Worm (Caenorhabditis elegans): ENCODE data around the gene lec-9.

lec-9 gene

ce11 chrX:17630888-17631287 lies 30.6 kb downstream of the lec-9 start (continued):
- no peak for TF ChIP-seq lin-39 (tag; optimal IDR thresholded peaks at IDR 0.05)
- no peak for TF ChIP-seq rbr-2 (tag; optimal IDR thresholded peaks at IDR 0.05)
- no peak for TF ChIP-seq duxl-1 (tag; optimal IDR thresholded peaks at IDR 0.05; ENCODE audit: poor library complexity)
- TF ChIP-seq T26A8.4 (GFP tag; IDR thresholded peaks at IDR 0.05) = peak; percentile 55; the same call in 1 of the 2 replicates
- no peak for TF ChIP-seq F37D6.2 (tag; optimal IDR thresholded peaks at IDR 0.05)
- TF ChIP-seq ceh-82 (tag; optimal IDR thresholded peaks at IDR 0.05) = no peak
- peak; percentile 24; the same call in 1 of the 2 replicates for TF ChIP-seq madf-9 (GFP tag; conservative IDR thresholded peaks at IDR 0.05)
- peak; percentile 43; the same call in 1 of the 2 replicates for TF ChIP-seq Y75B8A.6 (GFP tag; IDR thresholded peaks at IDR 0.05)
- TF ChIP-seq Y48G9A.11 (GFP tag; IDR thresholded peaks at IDR 0.05) = no peak
- no peak for TF ChIP-seq zip-11 (GFP tag; IDR thresholded peaks at IDR 0.05)
- no peak for TF ChIP-seq snpc-1.2 (GFP tag; IDR thresholded peaks at IDR 0.05)
- no peak for TF ChIP-seq tag-97 (GFP tag; IDR thresholded peaks at IDR 0.05)
- TF ChIP-seq F44E2.7 (GFP tag; IDR thresholded peaks at IDR 0.05) = no peak
- no peak for TF ChIP-seq daf-12 (tag; optimal IDR thresholded peaks at IDR 0.05)
- 0 out of 2 replicates have a peak, but pooled peaks have one; percentile 34 for TF ChIP-seq lin-1 (GFP tag; IDR thresholded peaks at IDR 0.05)
- TF ChIP-seq hif-1 (tag; optimal IDR thresholded peaks at IDR 0.05) = peak; percentile 96 to 100
- TF ChIP-seq unc-130 (GFP tag; optimal IDR thresholded peaks at IDR 0.05) = no peak
- TF ChIP-seq dpl-1 (GFP tag; optimal IDR thresholded peaks at IDR 0.05) = peak; percentile 0
- no peak for TF ChIP-seq fkh-10 (GFP tag; optimal IDR thresholded peaks at IDR 0.05)
- TF ChIP-seq nhr-77 (tag; optimal IDR thresholded peaks at IDR 0.05) = peak; percentile 34
- peak; percentile 73 for TF ChIP-seq mep-1 (tag; optimal IDR thresholded peaks at IDR 0.05)
- no peak for TF ChIP-seq cey-2 (tag; optimal IDR thresholded peaks at IDR 0.05; ENCODE audit: borderline replicate concordance, insufficient read depth)
- TF ChIP-seq lin-15B (tag; optimal IDR thresholded peaks at IDR 0.05) = no peak
- TF ChIP-seq Y105C5A.15 (GFP tag; IDR thresholded peaks at IDR 0.05) = 0 out of 2 replicates have a peak, but pooled peaks have one; percentile 31
- no peak for TF ChIP-seq ceh-62 (tag; optimal IDR thresholded peaks at IDR 0.05)
- peak in 1 of 2 experiments; percentile 87 for TF ChIP-seq mdl-1 (tag; optimal IDR thresholded peaks at IDR 0.05)
- TF ChIP-seq F49E8.2 (tag; optimal IDR thresholded peaks at IDR 0.05; ENCODE audit: borderline replicate concordance) = no peak
- TF ChIP-seq ama-1 (optimal IDR thresholded peaks at IDR 0.05) = no peak
- TF ChIP-seq Y5F2A.4 (GFP tag; optimal IDR thresholded peaks at IDR 0.05) = no peak
- no peak for TF ChIP-seq nhr-25 (tag; optimal IDR thresholded peaks at IDR 0.05; ENCODE audit: borderline replicate concordance, insufficient read depth)
- TF ChIP-seq set-16 (GFP tag; IDR thresholded peaks at IDR 0.05) = peak; percentile 37; the same call in 1 of the 2 replicates
- TF ChIP-seq hlh-11 (tag; optimal IDR thresholded peaks at IDR 0.05) = peak; percentile 96
- no peak for TF ChIP-seq jun-1 (tag; optimal IDR thresholded peaks at IDR 0.05)
- no peak for TF ChIP-seq ces-1 (GFP tag; optimal IDR thresholded peaks at IDR 0.05)
- TF ChIP-seq lsy-2 (tag; optimal IDR thresholded peaks at IDR 0.05) = peak in 1 of 2 experiments; percentile 36
- TF ChIP-seq pqm-1 (tag; optimal IDR thresholded peaks at IDR 0.05) = peak; percentile 30
- no peak for TF ChIP-seq snpc-4 (tag; optimal IDR thresholded peaks at IDR 0.05)
- no peak for TF ChIP-seq F10B5.3 (tag; optimal IDR thresholded peaks at IDR 0.05)
- TF ChIP-seq gei-8 (GFP tag; optimal IDR thresholded peaks at IDR 0.05) = peak; percentile 50
- peak in 1 of 2 experiments; percentile 50 for TF ChIP-seq daf-16 (GFP tag; optimal IDR thresholded peaks at IDR 0.05)
- peak; percentile 98 for TF ChIP-seq daf-16 (tag; optimal IDR thresholded peaks at IDR 0.05)
- TF ChIP-seq zip-2 (tag; optimal IDR thresholded peaks at IDR 0.05) = no peak
- peak; percentile 75 for TF ChIP-seq nhr-102 (tag; optimal IDR thresholded peaks at IDR 0.05)
- 0 out of 4 replicates have a peak, but pooled peaks of 1 of the 2 experiments have one; percentile 24 for TF ChIP-seq madf-5 (GFP tag; IDR thresholded peaks at IDR 0.05)
- TF ChIP-seq nhr-11 (tag; optimal IDR thresholded peaks at IDR 0.05) = no peak
- peak; percentile 89 for TF ChIP-seq nhr-48 (tag; optimal IDR thresholded peaks at IDR 0.05)
- TF ChIP-seq ZK337.2 (GFP tag; IDR thresholded peaks at IDR 0.05) = no peak
- TF ChIP-seq mxl-3 (GFP tag; optimal IDR thresholded peaks at IDR 0.05) = peak; percentile 81
- TF ChIP-seq attf-4 (tag; optimal IDR thresholded peaks at IDR 0.05) = no peak
- TF ChIP-seq fos-1 (tag; optimal IDR thresholded peaks at IDR 0.05) = no peak
- TF ChIP-seq nhr-111 (GFP tag; optimal IDR thresholded peaks at IDR 0.05) = no peak
